Worm (Caenorhabditis elegans): ENCODE results near the gene nuc-1.

ce11 chrX:9527898-9528297 lies 11.8 kb upstream of the nuc-1 start:
- TF ChIP-seq lsy-2 (tag; optimal IDR thresholded peaks at IDR 0.05), result no peak
- TF ChIP-seq egl-27 (tag; optimal IDR thresholded peaks at IDR 0.05), result no peak
- TF ChIP-seq ceh-82 (tag; optimal IDR thresholded peaks at IDR 0.05), result no peak
- TF ChIP-seq grh-1 (GFP tag; IDR thresholded peaks at IDR 0.05), result no peak
- peak; percentile 85 for TF ChIP-seq blmp-1 (tag; optimal IDR thresholded peaks at IDR 0.05)
- TF ChIP-seq lin-39 (tag; optimal IDR thresholded peaks at IDR 0.05), result no peak
- TF ChIP-seq sup-37 (GFP tag; optimal IDR thresholded peaks at IDR 0.05), result no peak
- peak in 1 of 2 experiments; percentile 5 for TF ChIP-seq mdl-1 (tag; optimal IDR thresholded peaks at IDR 0.05)
- no peak for TF ChIP-seq nhr-237 (tag; optimal IDR thresholded peaks at IDR 0.05)
- no peak for TF ChIP-seq ama-1 (optimal IDR thresholded peaks at IDR 0.05)
- TF ChIP-seq elt-3 (tag; optimal IDR thresholded peaks at IDR 0.05), result peak in 3 of 6 experiments; percentile 24 to 76 (median 51)
- no peak for TF ChIP-seq lin-13 (GFP tag; optimal IDR thresholded peaks at IDR 0.05)
